Fruit fly (Drosophila melanogaster): ENCODE results near the gene TbCMF46.

DNA sequence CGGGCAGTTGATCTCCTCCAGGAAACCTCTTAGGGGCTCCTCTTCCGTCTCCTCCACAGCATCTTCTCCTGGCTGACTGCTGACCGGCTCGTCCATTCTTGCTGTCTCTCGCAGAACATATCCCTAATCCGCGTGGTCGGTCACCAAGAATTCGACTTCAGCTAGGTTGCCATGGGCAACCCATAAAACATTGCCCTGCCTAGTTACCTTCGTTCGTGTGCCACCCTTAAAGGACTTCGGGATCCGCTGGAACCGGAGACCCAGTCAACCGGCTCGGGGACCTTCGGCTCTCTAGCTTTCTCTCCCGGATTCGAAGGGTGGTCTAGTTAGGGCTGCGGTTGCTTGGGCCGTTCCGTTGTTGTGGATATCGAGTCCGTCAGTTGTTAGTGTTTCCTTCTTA is at the start of gene TbCMF46, which contains the start of gene CG42366:
- TF ChIP-seq ttk (optimal IDR thresholded peaks at IDR 0.05) (no peak), Sin3A (optimal IDR thresholded peaks at IDR 0.05) (no peak), psq (optimal IDR thresholded peaks at IDR 0.05) (no peak), Myc (optimal IDR thresholded peaks at IDR 0.05) (no peak)

Measured in Kc167 (cell line).